Fruit fly (Drosophila melanogaster) whole organism, embryonic: Measurements from ENCODE around the gene Frmd5.

ENCODE experiments used
- ATbp ChIP-seq: fragments of 200-800 bp; sonication (Bioruptor generic); optimal IDR thresholded peaks from 2 replicates; lab custom pipeline; 2017; ENCODE audit warnings: missing biosample characterization, mild to moderate bottlenecking, missing genetic modification characterization, missing genetic modification reagents
- Ada2b ChIP-seq: fragments of 200-800 bp; sonication (Bioruptor generic); IDR thresholded peaks from 2 replicates; pipeline ENCODE4 v1.3.6; 2022; ENCODE audit warnings: missing biosample characterization, missing genetic modification characterization
- Asciz ChIP-seq: fragments of 200-800 bp; sonication (Bioruptor generic); optimal IDR thresholded peaks from 2 replicates; lab custom pipeline; 2017; ENCODE audit warnings: missing biosample characterization, mild to moderate bottlenecking, missing genetic modification characterization, missing genetic modification reagents
- CG10209 ChIP-seq: fragments of 200-800 bp; sonication (Bioruptor generic); optimal IDR thresholded peaks from 3 replicates; lab custom pipeline; 2017; ENCODE audit warnings: missing biosample characterization, mild to moderate bottlenecking, missing genetic modification characterization, missing genetic modification reagents
- CG10274 ChIP-seq: fragments of 200-800 bp; sonication (Bioruptor generic); optimal IDR thresholded peaks from 3 replicates; lab custom pipeline; 2017; ENCODE audit warnings: missing biosample characterization, mild to moderate bottlenecking, missing genetic modification characterization
- CG13624 ChIP-seq: fragments of 200-800 bp; sonication (Bioruptor generic); optimal IDR thresholded peaks from 2 replicates; lab custom pipeline; 2016; ENCODE audit warnings: missing biosample characterization, missing genetic modification characterization
- CG13775 ChIP-seq: fragments of 200-800 bp; sonication (Bioruptor generic); optimal IDR thresholded peaks from 3 replicates; lab custom pipeline; 2017; ENCODE audit warnings: missing biosample characterization, mild to moderate bottlenecking, missing genetic modification characterization
- CG15514 ChIP-seq: fragments of 200-800 bp; sonication (Bioruptor generic); optimal IDR thresholded peaks from 3 replicates; lab custom pipeline; 2017; ENCODE audit warnings: missing biosample characterization, missing genetic modification characterization, mild to moderate bottlenecking, moderate library complexity, missing genetic modification reagents
- CG1603 ChIP-seq: fragments of 200-800 bp; sonication (Bioruptor generic); optimal IDR thresholded peaks from 2 replicates; lab custom pipeline; 2019; ENCODE audit warnings: missing biosample characterization, mild to moderate bottlenecking, missing genetic modification characterization, moderate library complexity
- CG18011 ChIP-seq: fragments of 200-800 bp; sonication (Bioruptor generic); optimal IDR thresholded peaks from 2 replicates; lab custom pipeline; 2017; ENCODE audit warnings: missing biosample characterization, missing genetic modification characterization, mild to moderate bottlenecking, moderate library complexity, missing genotype
- CG2116 ChIP-seq: fragments of 200-800 bp; sonication (Bioruptor generic); optimal IDR thresholded peaks from 3 replicates; lab custom pipeline; 2018; ENCODE audit warnings: missing biosample characterization, mild to moderate bottlenecking, missing genetic modification characterization
- CG3065 ChIP-seq: fragments of 200-800 bp; sonication (Bioruptor generic); optimal IDR thresholded peaks from 2 replicates; lab custom pipeline; 2016; ENCODE audit warnings: missing biosample characterization, missing genetic modification characterization
- CG4617 ChIP-seq: fragments of 200-800 bp; sonication (Bioruptor generic); optimal IDR thresholded peaks from 3 replicates; lab custom pipeline; 2016; ENCODE audit warnings: missing biosample characterization, missing genetic modification characterization, borderline replicate concordance
- CG6683 ChIP-seq: fragments of 200-800 bp; sonication (Bioruptor generic); optimal IDR thresholded peaks from 2 replicates; lab custom pipeline; 2017; ENCODE audit warnings: missing biosample characterization, mild to moderate bottlenecking, missing genetic modification characterization, missing genetic modification reagents
- CG7372 ChIP-seq: fragments of 200-800 bp; sonication (Bioruptor generic); IDR thresholded peaks from 2 replicates; pipeline ENCODE4 v1.3.6; 2022; ENCODE audit warnings: missing biosample characterization, missing genetic modification characterization
- CG7556 ChIP-seq: fragments of 200-800 bp; sonication (Bioruptor generic); optimal IDR thresholded peaks from 2 replicates; lab custom pipeline; 2017; ENCODE audit warnings: missing biosample characterization, mild to moderate bottlenecking, missing genetic modification characterization
- CG8924 ChIP-seq: fragments of 200-800 bp; optimal IDR thresholded peaks from 3 replicates; lab custom pipeline; 2019; ENCODE audit warnings: missing biosample characterization, mild to moderate bottlenecking, missing genetic modification characterization, moderate library complexity
- CG9609 ChIP-seq: fragments of 200-800 bp; sonication (Bioruptor generic); optimal IDR thresholded peaks from 3 replicates; lab custom pipeline; 2016; ENCODE audit warnings: missing biosample characterization, missing genetic modification characterization
- CG9797 ChIP-seq: fragments of 200-800 bp; sonication (Bioruptor generic); optimal IDR thresholded peaks from 3 replicates; lab custom pipeline; 2018; ENCODE audit warnings: missing biosample characterization, mild to moderate bottlenecking, missing genetic modification characterization
- H15 ChIP-seq: fragments of 200-800 bp; sonication (Bioruptor generic); IDR thresholded peaks from 3 replicates; pipeline ENCODE4 v1.3.6; 2022; ENCODE audit warnings: missing biosample characterization, missing genetic modification characterization
- Hey ChIP-seq: fragments of 200-800 bp; sonication (Bioruptor generic); optimal IDR thresholded peaks from 3 replicates; lab custom pipeline; 2018; ENCODE audit warnings: missing biosample characterization, mild to moderate bottlenecking, missing genetic modification characterization
- Lhr ChIP-seq: fragments of 200-800 bp; sonication (Bioruptor generic); optimal IDR thresholded peaks from 3 replicates; lab custom pipeline; 2017; ENCODE audit warnings: mild to moderate bottlenecking, missing biosample characterization, missing genetic modification reagents, missing genetic modification characterization
- MBD-R2 ChIP-seq: fragments of 200-800 bp; sonication (Bioruptor generic); IDR thresholded peaks from 2 replicates; pipeline ENCODE4 v1.3.6; 2022; ENCODE audit warnings: missing biosample characterization, missing genetic modification characterization
- Med ChIP-seq: fragments of 200-800 bp; sonication (Bioruptor generic); peaks from one replicate; lab custom pipeline; 2016; ENCODE audit warnings: missing biosample characterization, missing genetic modification characterization, mild to moderate bottlenecking, inconsistent platforms, moderate library complexity
- Nf-YC ChIP-seq: fragments of 200-800 bp; optimal IDR thresholded peaks from 3 replicates; lab custom pipeline; 2019; ENCODE audit warnings: missing biosample characterization, mild to moderate bottlenecking, missing genetic modification characterization, moderate library complexity
- Scr ChIP-seq: fragments of 200-800 bp; sonication (Bioruptor generic); IDR thresholded peaks from 2 replicates; pipeline ENCODE4 v1.3.6; 2022; ENCODE audit warnings: missing biosample characterization, missing genetic modification characterization; ENCODE audit not compliant: partially characterized antibody
- Sry-β ChIP-seq: fragments of 200-800 bp; sonication (Bioruptor generic); optimal IDR thresholded peaks from 2 replicates; lab custom pipeline; 2018; ENCODE audit warnings: missing biosample characterization, mild to moderate bottlenecking, missing genetic modification characterization, moderate library complexity
- Sry-δ ChIP-seq: fragments of 200-800 bp; sonication (Bioruptor generic); optimal IDR thresholded peaks from 2 replicates; lab custom pipeline; 2016; ENCODE audit warnings: missing biosample characterization, missing genetic modification characterization
- YL-1 ChIP-seq: fragments of 200-800 bp; sonication (Bioruptor generic); optimal IDR thresholded peaks from 3 replicates; lab custom pipeline; 2017; ENCODE audit warnings: missing biosample characterization, mild to moderate bottlenecking, missing genetic modification characterization
- ato ChIP-seq: fragments of 200-800 bp; sonication (Bioruptor generic); IDR thresholded peaks from 2 replicates; pipeline ENCODE4 v1.3.6; 2022; ENCODE audit warnings: missing biosample characterization, missing genetic modification characterization; ENCODE audit not compliant: partially characterized antibody
- br ChIP-seq: fragments of >200 bp; optimal IDR thresholded peaks from 2 replicates; lab custom pipeline; 2017
- btn ChIP-seq: fragments of 200-800 bp; sonication (Bioruptor generic); optimal IDR thresholded peaks from 2 replicates; lab custom pipeline; 2016; ENCODE audit warnings: missing biosample characterization, missing genetic modification characterization
- crc ChIP-seq: fragments of 200-800 bp; sonication (Bioruptor generic); optimal IDR thresholded peaks from 2 replicates; lab custom pipeline; 2016; ENCODE audit warnings: missing biosample characterization, missing genetic modification characterization
- dati ChIP-seq: fragments of 200-800 bp; sonication (Bioruptor generic); IDR thresholded peaks from 2 replicates; pipeline ENCODE4 v1.3.6; 2022; ENCODE audit warnings: missing biosample characterization, missing genetic modification characterization
- gfzf ChIP-seq: fragments of 200-800 bp; sonication (Bioruptor generic); optimal IDR thresholded peaks from 2 replicates; lab custom pipeline; 2016; ENCODE audit warnings: missing biosample characterization, mild to moderate bottlenecking, missing genetic modification characterization, moderate library complexity
- hb ChIP-seq: fragments of 200-800 bp; sonication (Bioruptor generic); IDR thresholded peaks from 3 replicates; pipeline ENCODE4 v1.3.6; 2022; ENCODE audit warnings: missing biosample characterization, missing genetic modification characterization; ENCODE audit not compliant: partially characterized antibody
- hbn ChIP-seq: fragments of 200-800 bp; sonication (Bioruptor generic); IDR thresholded peaks from 2 replicates; pipeline ENCODE4 v1.3.6; 2022; ENCODE audit warnings: missing biosample characterization, missing genetic modification characterization; ENCODE audit not compliant: partially characterized antibody
- kay ChIP-seq: fragments of 200-800 bp; sonication (Bioruptor generic); optimal IDR thresholded peaks from 2 replicates; lab custom pipeline; 2016; ENCODE audit warnings: missing biosample characterization, missing genetic modification characterization
- lola ChIP-seq, 3 experiments: fragments of >200 bp in 2 of 3; fragments of 200-800 bp in 1 of 3; sonication (Bioruptor generic) in 1 of 3; optimal IDR thresholded peaks; 2 replicates each; lab custom pipeline; 2017 to 2019; ENCODE audit warnings: missing biosample characterization in 3 of 3, missing genetic modification characterization in 3 of 3, mild to moderate bottlenecking in 1 of 3, moderate library complexity in 1 of 3
- luna ChIP-seq: fragments of 200-800 bp; sonication (Bioruptor generic); optimal IDR thresholded peaks from 2 replicates; lab custom pipeline; 2016; ENCODE audit warnings: missing biosample characterization, missing genetic modification characterization
- nau ChIP-seq: fragments of 200-800 bp; sonication (Bioruptor generic); optimal IDR thresholded peaks from 3 replicates; lab custom pipeline; 2017; ENCODE audit warnings: missing biosample characterization, mild to moderate bottlenecking, missing genetic modification characterization, missing genetic modification reagents
- nom ChIP-seq: fragments of 200-800 bp; sonication (Bioruptor generic); optimal IDR thresholded peaks from 2 replicates; lab custom pipeline; 2017; ENCODE audit warnings: missing biosample characterization, missing genetic modification characterization, mild to moderate bottlenecking, moderate library complexity, missing genetic modification reagents
- psq ChIP-seq: fragments of 200-800 bp; sonication (Bioruptor generic); optimal IDR thresholded peaks from 2 replicates; lab custom pipeline; 2017; ENCODE audit warnings: missing biosample characterization, missing genetic modification characterization
- pzg ChIP-seq: fragments of 200-800 bp; sonication (Bioruptor generic); optimal IDR thresholded peaks from 3 replicates; lab custom pipeline; 2018; ENCODE audit warnings: missing biosample characterization, mild to moderate bottlenecking, missing genetic modification characterization, moderate library complexity
- scrt ChIP-seq: fragments of 200-800 bp; sonication (Bioruptor generic); optimal IDR thresholded peaks from 2 replicates; lab custom pipeline; 2018; ENCODE audit warnings: missing biosample characterization, mild to moderate bottlenecking, missing genetic modification characterization, moderate library complexity
- sens ChIP-seq: fragments of 200-800 bp; sonication (Bioruptor generic); peaks from one replicate; lab custom pipeline; 2016; ENCODE audit warnings: missing biosample characterization, missing genetic modification characterization
- stwl ChIP-seq: fragments of 200-800 bp; sonication (Bioruptor generic); optimal IDR thresholded peaks from 3 replicates; lab custom pipeline; 2018; ENCODE audit warnings: missing biosample characterization, mild to moderate bottlenecking, missing genetic modification characterization, moderate library complexity
- sug ChIP-seq: fragments of 200-800 bp; optimal IDR thresholded peaks from 2 replicates; lab custom pipeline; 2019; ENCODE audit warnings: missing biosample characterization, mild to moderate bottlenecking, missing genetic modification characterization, moderate library complexity
- toy ChIP-seq: fragments of 200-800 bp; sonication (Bioruptor generic); IDR thresholded peaks from 2 replicates; pipeline ENCODE4 v1.3.6; 2022; ENCODE audit warnings: missing biosample characterization, missing genetic modification characterization
- trem ChIP-seq: fragments of 200-800 bp; optimal IDR thresholded peaks from 3 replicates; lab custom pipeline; 2019; ENCODE audit warnings: missing biosample characterization, mild to moderate bottlenecking, missing genetic modification characterization, moderate library complexity

The Frmd5 gene

DNA sequence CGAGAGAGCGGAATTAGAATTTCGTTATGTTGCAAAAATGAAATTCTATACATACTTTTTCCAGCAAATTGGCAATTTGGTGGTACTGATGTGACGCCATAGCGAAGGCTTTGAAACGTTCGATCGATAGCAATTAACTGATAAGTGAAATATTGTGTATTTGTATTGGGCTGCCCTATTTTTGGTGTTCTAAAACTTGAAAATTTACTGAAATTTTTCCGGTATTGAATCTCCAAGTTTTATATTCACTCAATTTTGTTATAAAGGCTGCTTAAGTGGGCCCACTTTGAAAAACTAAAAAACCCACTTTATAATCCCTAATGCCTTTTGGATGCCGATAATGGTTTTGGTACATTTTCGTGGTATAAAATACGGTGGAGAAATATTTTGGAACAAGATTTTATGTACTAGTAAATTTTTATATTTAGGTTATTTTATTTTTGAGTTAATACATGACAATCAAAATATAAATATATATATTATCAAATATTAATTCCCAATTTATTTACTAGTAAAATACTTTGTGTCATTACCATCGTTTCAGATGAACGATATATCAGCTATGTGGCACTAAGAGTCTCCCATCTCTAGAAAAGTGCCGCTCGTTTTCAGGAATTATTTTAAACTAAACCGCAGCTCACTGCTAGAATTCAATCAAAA is 18.3 kb downstream of the Frmd5 start, which contains the start of the genes Cand1 and pim (continued):
- peak; percentile 33 for TF ChIP-seq sug (tag; lab: Kevin White, UChicago)
- no peak for TF ChIP-seq CG9609 (GFP tag; lab: Kevin White, UChicago)
- TF ChIP-seq CG13624 (GFP tag; lab: Kevin White, UChicago): no peak
- TF ChIP-seq CG7372 (GFP tag; lab: Robert Waterston, UW): no peak
- TF ChIP-seq hbn (GFP tag; lab: Robert Waterston, UW): peak; percentile 46; the same call in 1 of the 2 replicates
- TF ChIP-seq ATbp: no peak
- TF ChIP-seq H15: no peak
- no peak for TF ChIP-seq scrt (GFP tag; lab: Kevin White, UChicago)
- no peak for TF ChIP-seq Hey (tag; lab: Kevin White, UChicago)
- peak in 1 of 3 experiments; percentile 19 for TF ChIP-seq lola (GFP tag; optimal IDR thresholded peaks at IDR 0.05; lab: Kevin White, UChicago)
- peak; percentile 53 for TF ChIP-seq Lhr (GFP tag; lab: Kevin White, UChicago)
- no peak for TF ChIP-seq ato (GFP tag; lab: Robert Waterston, UW)
- no peak for TF ChIP-seq hb
- no peak for TF ChIP-seq luna
- no peak for TF ChIP-seq toy
- TF ChIP-seq Scr (GFP tag; lab: Robert Waterston, UW): peak; percentile 80
- TF ChIP-seq CG3065: no peak
- TF ChIP-seq kay: no peak
- TF ChIP-seq Asciz: no peak
- no peak for TF ChIP-seq dati (GFP tag; lab: Robert Waterston, UW)
- TF ChIP-seq Ada2b (GFP tag; lab: Robert Waterston, UW): no peak
- no peak for TF ChIP-seq CG10274 (GFP tag; lab: Kevin White, UChicago)
- TF ChIP-seq psq: no peak
- TF ChIP-seq crc: no peak

DNA sequence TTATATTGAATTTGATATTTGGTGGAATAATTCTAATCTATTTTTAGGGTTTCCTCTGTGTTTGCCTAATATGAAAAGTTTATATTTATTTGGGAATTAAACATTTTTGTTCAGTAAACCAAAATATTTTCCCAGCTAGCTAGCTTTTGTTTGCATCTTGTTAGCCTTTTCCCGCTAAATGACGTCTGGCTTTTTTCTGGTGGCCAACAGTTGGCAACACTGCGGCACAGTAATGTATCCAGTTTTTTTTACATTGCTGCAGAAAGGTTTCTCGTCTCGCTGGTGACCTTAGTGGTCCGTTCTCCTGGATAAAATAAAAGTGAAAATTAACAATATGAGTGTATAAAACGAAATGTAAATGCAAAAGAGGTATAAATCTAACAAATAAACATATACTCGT is 20.0 kb downstream of the Frmd5 start, which contains the start of gene lft:
Gene lft, plus strand, starts transcription at position 243 of the 400 bp plus-strand sequence.
- TF ChIP-seq CG6683: no peak
- TF ChIP-seq CG15514 (GFP tag; lab: Kevin White, UChicago): peak; percentile 5
- TF ChIP-seq Hey (tag; lab: Kevin White, UChicago): no peak
- TF ChIP-seq trem: peak; percentile 42
- TF ChIP-seq YL-1: peak; percentile 32
- TF ChIP-seq nom (GFP tag; lab: Kevin White, UChicago): peak; percentile 2
- peak; percentile 81 for TF ChIP-seq CG18011 (GFP tag; lab: Kevin White, UChicago)
- peak; percentile 7 for TF ChIP-seq stwl (tag; lab: Kevin White, UChicago)
- TF ChIP-seq nau (GFP tag; lab: Kevin White, UChicago): no peak
- TF ChIP-seq pzg (GFP tag; lab: Kevin White, UChicago): peak; percentile 24
- TF ChIP-seq CG10209 (GFP tag; lab: Kevin White, UChicago): no peak
- TF ChIP-seq gfzf (GFP tag; lab: Kevin White, UChicago): peak; percentile 48
- peak; percentile 36 for TF ChIP-seq Sry-δ
- TF ChIP-seq CG7556 (GFP tag; lab: Kevin White, UChicago): no peak
- no peak for TF ChIP-seq CG13775
- TF ChIP-seq CG8924 (tag; lab: Kevin White, UChicago): peak; percentile 31
- peak; percentile 2 for TF ChIP-seq CG9797 (GFP tag; lab: Kevin White, UChicago)
- peak; percentile 51 for TF ChIP-seq CG1603
- peak; percentile 73 for TF ChIP-seq Med (GFP tag; lab: Kevin White, UChicago)
- TF ChIP-seq Sry-β (GFP tag; lab: Kevin White, UChicago): peak; percentile 90
- peak; percentile 8 for TF ChIP-seq CG4617 (GFP tag; lab: Kevin White, UChicago)
- peak; percentile 16 for TF ChIP-seq CG2116
- no peak for TF ChIP-seq btn
- peak; percentile 3 for TF ChIP-seq Nf-YC
- 0 out of 2 replicates have a peak, but pooled peaks have one; percentile 30 for TF ChIP-seq MBD-R2 (GFP tag; lab: Robert Waterston, UW)
- TF ChIP-seq br (lab: Kevin White, UChicago): no peak
- TF ChIP-seq sens (GFP tag; lab: Kevin White, UChicago): peak; percentile 30
